Fruit fly (Drosophila melanogaster): ENCODE measurements around the gene eff.

Gene eff

dm6 chr3R:14691019-14691777 lies 49.9 kb downstream of the eff start (continued):
- TF ChIP-seq Ets65A (GFP tag): peak; percentile 2
- TF ChIP-seq CoRest (tag; optimal IDR thresholded peaks at IDR 0.05): peak; percentile 24
- no peak for TF ChIP-seq Tbp (GFP tag; optimal IDR thresholded peaks at IDR 0.05)
- no peak for TF ChIP-seq CG10366 (GFP tag; IDR thresholded peaks at IDR 0.05)
- no peak for TF ChIP-seq Asciz (GFP tag; optimal IDR thresholded peaks at IDR 0.05)
- no peak for TF ChIP-seq NFAT (GFP tag; IDR thresholded peaks at IDR 0.05)
- no peak for TF ChIP-seq Doc3 (GFP tag; IDR thresholded peaks at IDR 0.05; ENCODE audit: partially characterized antibody)
- TF ChIP-seq dimm (GFP tag; IDR thresholded peaks at IDR 0.05): no peak
- peak; percentile 18 for TF ChIP-seq CG1529 (GFP tag; optimal IDR thresholded peaks at IDR 0.05)
- no peak for TF ChIP-seq CG11723 (GFP tag; optimal IDR thresholded peaks at IDR 0.05)
- TF ChIP-seq CG14014 (GFP tag; IDR thresholded peaks at IDR 0.05): no peak
- no peak for TF ChIP-seq odd (GFP tag; optimal IDR thresholded peaks at IDR 0.05)
- TF ChIP-seq CG14441 (GFP tag; IDR thresholded peaks at IDR 0.05): no peak
- TF ChIP-seq vnd (GFP tag; IDR thresholded peaks at IDR 0.05; ENCODE audit: partially characterized antibody): no peak
- TF ChIP-seq tup (GFP tag; optimal IDR thresholded peaks at IDR 0.05): no peak
- peak; percentile 36 for TF ChIP-seq phol (tag; optimal IDR thresholded peaks at IDR 0.05)
- no peak for TF ChIP-seq CG2129 (GFP tag; IDR thresholded peaks at IDR 0.05; ENCODE audit: partially characterized antibody)
- TF ChIP-seq CG10565 (GFP tag; optimal IDR thresholded peaks at IDR 0.05): no peak
- no peak for TF ChIP-seq peb (GFP tag; IDR thresholded peaks at IDR 0.05)
- no peak for TF ChIP-seq CG9797 (GFP tag; optimal IDR thresholded peaks at IDR 0.05)
- no peak for TF ChIP-seq NK7.1 (GFP tag; optimal IDR thresholded peaks at IDR 0.05)
- TF ChIP-seq Ets97D (GFP tag; optimal IDR thresholded peaks at IDR 0.05): no peak
- no peak for TF ChIP-seq CG7786 (GFP tag; optimal IDR thresholded peaks at IDR 0.05)
- no peak for TF ChIP-seq fru (optimal IDR thresholded peaks at IDR 0.05)
- peak in 1 of 2 experiments; percentile 36 for TF ChIP-seq bsh (GFP tag; optimal IDR thresholded peaks at IDR 0.05)
- no peak for TF ChIP-seq Trl (optimal IDR thresholded peaks at IDR 0.05)
- TF ChIP-seq Trl (GFP tag; optimal IDR thresholded peaks at IDR 0.05): no peak
- no peak for TF ChIP-seq ttk (GFP tag; IDR thresholded peaks at IDR 0.05)
- no peak for TF ChIP-seq CG2120 (GFP tag; optimal IDR thresholded peaks at IDR 0.05)
- no peak for TF ChIP-seq ash1 (GFP tag; optimal IDR thresholded peaks at IDR 0.05)
- TF ChIP-seq TFAM (GFP tag; optimal IDR thresholded peaks at IDR 0.05): no peak
- no peak for TF ChIP-seq CG12219 (GFP tag; optimal IDR thresholded peaks at IDR 0.05)
- TF ChIP-seq CG4707 (GFP tag; optimal IDR thresholded peaks at IDR 0.05): no peak
- TF ChIP-seq Atf6 (GFP tag; IDR thresholded peaks at IDR 0.05): no peak
- no peak for TF ChIP-seq tap (tag; optimal IDR thresholded peaks at IDR 0.05)
- TF ChIP-seq CG13894 (tag; optimal IDR thresholded peaks at IDR 0.05): no peak
- TF ChIP-seq CG10979 (tag; optimal IDR thresholded peaks at IDR 0.05): no peak
- no peak for TF ChIP-seq dpn (GFP tag; optimal IDR thresholded peaks at IDR 0.05)
- no peak for TF ChIP-seq dm (GFP tag; optimal IDR thresholded peaks at IDR 0.05)
- TF ChIP-seq Deaf1 (tag; optimal IDR thresholded peaks at IDR 0.05): no peak
- no peak for TF ChIP-seq Blimp-1 (GFP tag; optimal IDR thresholded peaks at IDR 0.05)
- no peak for TF ChIP-seq onecut (GFP tag; IDR thresholded peaks at IDR 0.05)
- no peak for TF ChIP-seq CG7271 (tag; optimal IDR thresholded peaks at IDR 0.05)
- TF ChIP-seq gsb-n (tag; optimal IDR thresholded peaks at IDR 0.05): peak; percentile 0
- no peak for TF ChIP-seq GATAe (GFP tag; conservative IDR thresholded peaks at IDR 0.05)
- TF ChIP-seq CG9727 (GFP tag; optimal IDR thresholded peaks at IDR 0.05): peak; percentile 19
- TF ChIP-seq mld (GFP tag; IDR thresholded peaks at IDR 0.05; ENCODE audit: partially characterized antibody): no peak
- TF ChIP-seq Mad (GFP tag; optimal IDR thresholded peaks at IDR 0.05): no peak
- TF ChIP-seq D19B (GFP tag; optimal IDR thresholded peaks at IDR 0.05): no peak
- TF ChIP-seq exex (tag; optimal IDR thresholded peaks at IDR 0.05): no peak
- no peak for TF ChIP-seq CG17829 (tag; optimal IDR thresholded peaks at IDR 0.05)

Data from whole organism, embryonic.